Worm (Caenorhabditis elegans): Measurements from ENCODE around the gene C25E10.10.

The C25E10.10 gene

DNA sequence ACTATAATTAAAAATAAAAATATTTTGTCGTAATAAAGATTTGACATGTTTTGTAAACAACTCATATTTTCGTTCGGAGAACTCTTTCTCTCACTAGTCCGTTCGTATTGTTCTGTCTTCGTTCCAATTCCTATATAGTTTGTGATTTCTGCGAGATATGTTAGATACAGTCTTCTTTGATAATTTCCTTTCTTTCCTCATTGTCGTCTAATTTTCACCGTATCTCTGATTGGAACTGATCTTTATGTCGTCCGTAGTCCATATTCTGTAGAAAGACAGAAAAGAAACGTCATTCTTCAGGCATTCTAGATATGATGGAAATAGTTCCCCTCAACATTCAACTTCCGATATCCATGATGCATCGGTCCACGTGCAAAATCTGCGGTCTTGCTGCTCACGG, 11.3 kb downstream of the C25E10.10 start, which contains the start of gene nhr-30:
Gene nhr-30, plus strand, starts transcription at position 301 of the 400 bp plus-strand sequence.
- TF ChIP-seq ceh-34 (tag; optimal IDR thresholded peaks at IDR 0.05) (no peak), ceh-2 (tag; optimal IDR thresholded peaks at IDR 0.05) (no peak), sox-4 (tag; optimal IDR thresholded peaks at IDR 0.05) (no peak), che-1 (tag; optimal IDR thresholded peaks at IDR 0.05) (no peak), pros-1 (tag; optimal IDR thresholded peaks at IDR 0.05) (no peak), ahr-1 (tag; optimal IDR thresholded peaks at IDR 0.05) (no peak), hlh-13 (GFP tag; optimal IDR thresholded peaks at IDR 0.05) (no peak)

ce11 chrV:9041030-9041429, 15.1 kb downstream of the C25E10.10 start, which contains the start of gene cyp-33B1:
Gene cyp-33B1 (plus strand): TSS chrV:9041330.
- TF ChIP-seq pha-2 (tag; optimal IDR thresholded peaks at IDR 0.05) (no peak), nhr-11 (tag; optimal IDR thresholded peaks at IDR 0.05) (no peak), unc-42 (tag; optimal IDR thresholded peaks at IDR 0.05) (no peak), odd-2 (tag; optimal IDR thresholded peaks at IDR 0.05) (no peak), hlh-13 (GFP tag; optimal IDR thresholded peaks at IDR 0.05) (no peak), F13H6.1 (tag; optimal IDR thresholded peaks at IDR 0.05) (no peak), ceh-48 (tag; optimal IDR thresholded peaks at IDR 0.05) (no peak), ceh-24 (tag; optimal IDR thresholded peaks at IDR 0.05) (no peak), che-1 (tag; optimal IDR thresholded peaks at IDR 0.05) (no peak), pax-1 (tag; optimal IDR thresholded peaks at IDR 0.05) (no peak), T23F11.4 (GFP tag; optimal IDR thresholded peaks at IDR 0.05) (no peak), madf-2 (tag; optimal IDR thresholded peaks at IDR 0.05) (no peak), ceh-2 (tag; optimal IDR thresholded peaks at IDR 0.05) (no peak), ceh-14 (tag; optimal IDR thresholded peaks at IDR 0.05) (no peak), ceh-6 (GFP tag; optimal IDR thresholded peaks at IDR 0.05) (no peak), elt-2 (tag; optimal IDR thresholded peaks at IDR 0.05) (no peak), ama-1 (optimal IDR thresholded peaks at IDR 0.05) (no peak)

DNA sequence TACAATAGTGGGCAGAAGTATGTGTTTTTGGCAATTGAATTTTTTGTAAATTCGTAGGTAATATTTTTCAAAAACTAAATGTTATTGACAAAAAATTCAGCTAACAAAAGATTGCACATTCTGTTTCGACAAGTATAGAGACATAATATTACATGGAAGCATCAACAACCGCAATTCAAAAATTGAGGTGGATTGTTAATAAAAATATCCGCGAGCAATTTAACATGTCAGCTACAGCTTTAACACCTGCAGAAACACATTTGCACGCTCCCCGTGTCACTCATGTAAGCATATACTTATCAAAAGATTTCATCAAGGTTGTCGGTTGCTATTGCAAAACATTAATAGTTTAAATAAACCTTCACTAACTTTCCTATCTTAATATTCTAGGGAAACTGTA, 20.5 kb downstream of the C25E10.10 start, which contains the start of gene srsx-34:
Gene srsx-34, plus strand, starts transcription at position 301 of the 400 bp plus-strand sequence.
- no peak for TF ChIP-seq pax-1 (tag; optimal IDR thresholded peaks at IDR 0.05)

ce11 chrV:9033267-9033666, 22.9 kb downstream of the C25E10.10 start, which contains the start of gene C25E10.4:
Gene C25E10.4 (plus strand): TSS chrV:9033567.
- TF ChIP-seq unc-42 (tag; optimal IDR thresholded peaks at IDR 0.05) (no peak), tbx-7 (tag; optimal IDR thresholded peaks at IDR 0.05) (no peak), sox-4 (tag; optimal IDR thresholded peaks at IDR 0.05) (no peak), sdc-2 (tag; optimal IDR thresholded peaks at IDR 0.05) (no peak), ceh-30 (tag; optimal IDR thresholded peaks at IDR 0.05) (no peak), unc-86 (tag; optimal IDR thresholded peaks at IDR 0.05) (no peak), hlh-8 (tag; optimal IDR thresholded peaks at IDR 0.05) (no peak), sox-2 (GFP tag; IDR thresholded peaks at IDR 0.05) (no peak), ahr-1 (tag; optimal IDR thresholded peaks at IDR 0.05) (no peak), ceh-14 (tag; optimal IDR thresholded peaks at IDR 0.05) (no peak), C38D4.7 (GFP tag; optimal IDR thresholded peaks at IDR 0.05) (no peak), Y22D7AL.16 (tag; optimal IDR thresholded peaks at IDR 0.05) (no peak), K09A11.1 (tag; optimal IDR thresholded peaks at IDR 0.05; ENCODE audit: insufficient read depth) (no peak), C08G9.2 (tag; optimal IDR thresholded peaks at IDR 0.05) (no peak), pha-4 (tag; optimal IDR thresholded peaks at IDR 0.05) (no peak), hlh-6 (tag; optimal IDR thresholded peaks at IDR 0.05) (no peak), rnt-1 (tag; optimal IDR thresholded peaks at IDR 0.05) (no peak), pag-3 (tag; optimal IDR thresholded peaks at IDR 0.05; ENCODE audit: borderline replicate concordance) (no peak), nhr-232 (tag; optimal IDR thresholded peaks at IDR 0.05) (no peak)

- TF ChIP-seq Y22D7AL.16 (tag; optimal IDR thresholded peaks at IDR 0.05) (no peak), elt-4 (tag; optimal IDR thresholded peaks at IDR 0.05) (no peak), hlh-8 (tag; optimal IDR thresholded peaks at IDR 0.05) (no peak), unc-55 (GFP tag; optimal IDR thresholded peaks at IDR 0.05) (no peak), elt-2 (tag; optimal IDR thresholded peaks at IDR 0.05) (no peak), ama-1 (optimal IDR thresholded peaks at IDR 0.05) (no peak), eyg-1 (tag; optimal IDR thresholded peaks at IDR 0.05) (no peak), ceh-18 (tag; optimal IDR thresholded peaks at IDR 0.05) (no peak), ceh-22 (tag; optimal IDR thresholded peaks at IDR 0.05) (no peak), ceh-31 (tag; optimal IDR thresholded peaks at IDR 0.05) (no peak), sox-2 (GFP tag; IDR thresholded peaks at IDR 0.05) (no peak), pha-4 (tag; optimal IDR thresholded peaks at IDR 0.05) (no peak)
These were observed 25.9 kb downstream of the C25E10.10 start, which contains the start of gene C25E10.5 for ce11 chrV:9030248-9030647. Gene C25E10.5 (plus strand): TSS chrV:9030548.
